Fruit fly (Drosophila melanogaster): ENCODE data around the gene Cnep1r2.

Gene Cnep1r2

dm6 chr3L:10659524-10659923, 21.6 kb downstream of the Cnep1r2 start:
- TF ChIP-seq Snoo (tag; optimal IDR thresholded peaks at IDR 0.05) (no peak), CG8301 (tag; optimal IDR thresholded peaks at IDR 0.05) (no peak), fd96Ca (GFP tag; IDR thresholded peaks at IDR 0.05) (no peak), CG15710 (tag; optimal IDR thresholded peaks at IDR 0.05) (no peak), CG13204 (GFP tag; optimal IDR thresholded peaks at IDR 0.05) (no peak)

- TF ChIP-seq CG34367 (tag; optimal IDR thresholded peaks at IDR 0.05) (peak; percentile 12), rn (GFP tag; IDR thresholded peaks at IDR 0.05) (no peak), CG13204 (GFP tag; optimal IDR thresholded peaks at IDR 0.05) (no peak), CG10348 (GFP tag; IDR thresholded peaks at IDR 0.05) (no peak), CG8159 (tag; optimal IDR thresholded peaks at IDR 0.05) (peak; percentile 10)
Observed at dm6 chr3L:10659993-10660743, 22.2 kb downstream of the Cnep1r2 start.

dm6 chr3L:10660744-10661589, 23.0 kb downstream of the Cnep1r2 start, which contains the start of the genes CG32066 and CG8003:
CG32066 (minus strand) TSS chr3L:10661013.
CG8003 (plus strand) TSS chr3L:10661475.
- peak; percentile 19 for TF ChIP-seq Pif1B (GFP tag; optimal IDR thresholded peaks at IDR 0.05)
- TF ChIP-seq CG10348 (GFP tag; IDR thresholded peaks at IDR 0.05): no peak
- TF ChIP-seq CG4496 (GFP tag; IDR thresholded peaks at IDR 0.05): peak; percentile 31; the same call in 2 of the 3 replicates
- TF ChIP-seq CG14655 (GFP tag; optimal IDR thresholded peaks at IDR 0.05): no peak
- TF ChIP-seq CG8159 (tag; optimal IDR thresholded peaks at IDR 0.05): no peak
- peak; percentile 13; the same call in 1 of the 3 replicates for TF ChIP-seq fd96Ca (GFP tag; IDR thresholded peaks at IDR 0.05)
- peak; percentile 42 for TF ChIP-seq Pif1A (GFP tag; optimal IDR thresholded peaks at IDR 0.05)
- peak; percentile 9 for TF ChIP-seq CG8301 (tag; optimal IDR thresholded peaks at IDR 0.05)
- TF ChIP-seq EcR (GFP tag; optimal IDR thresholded peaks at IDR 0.05): peak; percentile 45
- TF ChIP-seq CG15710 (tag; optimal IDR thresholded peaks at IDR 0.05): peak; percentile 36
- TF ChIP-seq CG32121 (GFP tag; IDR thresholded peaks at IDR 0.05): peak; percentile 49; the same call in 1 of the 2 replicates
- TF ChIP-seq D1 (tag; optimal IDR thresholded peaks at IDR 0.05): peak; percentile 62
- no peak for TF ChIP-seq CG12605 (GFP tag; IDR thresholded peaks at IDR 0.05)
- TF ChIP-seq Ets98B (GFP tag; IDR thresholded peaks at IDR 0.05): peak; percentile 23; the same call in 1 of the 2 replicates

dm6 chr3L:10663190-10663763, 25.3 kb downstream of the Cnep1r2 start, which contains the start of gene Adi1:
Adi1 (plus strand) TSS chr3L:10663376.
- TF ChIP-seq CG14655 (GFP tag; optimal IDR thresholded peaks at IDR 0.05): no peak
- peak; percentile 22 for TF ChIP-seq EcR (GFP tag; optimal IDR thresholded peaks at IDR 0.05)

- peak; percentile 6 for TF ChIP-seq CG9948 (tag; optimal IDR thresholded peaks at IDR 0.05)
- TF ChIP-seq Snoo (tag; optimal IDR thresholded peaks at IDR 0.05): peak; percentile 52
- TF ChIP-seq CG8159 (tag; optimal IDR thresholded peaks at IDR 0.05): peak; percentile 40
- TF ChIP-seq Pif1A (GFP tag; optimal IDR thresholded peaks at IDR 0.05): peak; percentile 49
- TF ChIP-seq CG34367 (tag; optimal IDR thresholded peaks at IDR 0.05): peak; percentile 35
- peak; percentile 72 for TF ChIP-seq CG4496 (GFP tag; IDR thresholded peaks at IDR 0.05)
- TF ChIP-seq CG14655 (GFP tag; optimal IDR thresholded peaks at IDR 0.05): peak; percentile 16
- TF ChIP-seq CG32121 (GFP tag; IDR thresholded peaks at IDR 0.05): peak; percentile 71
- TF ChIP-seq EcR (GFP tag; optimal IDR thresholded peaks at IDR 0.05): peak; percentile 22
- no peak for TF ChIP-seq CG17806 (tag; optimal IDR thresholded peaks at IDR 0.05)
- TF ChIP-seq CG10348 (GFP tag; IDR thresholded peaks at IDR 0.05): no peak
- peak; percentile 41 for TF ChIP-seq gl (tag; optimal IDR thresholded peaks at IDR 0.05)
- peak; percentile 76 for TF ChIP-seq fd96Ca (GFP tag; IDR thresholded peaks at IDR 0.05)
- 0 out of 2 replicates have a peak, but pooled peaks have one; percentile 35 for TF ChIP-seq rn (GFP tag; IDR thresholded peaks at IDR 0.05)
- peak; percentile 52 for TF ChIP-seq CG15710 (tag; optimal IDR thresholded peaks at IDR 0.05)
- no peak for TF ChIP-seq D1 (tag; optimal IDR thresholded peaks at IDR 0.05)
- peak; percentile 62; the same call in 1 of the 2 replicates for TF ChIP-seq CG12605 (GFP tag; IDR thresholded peaks at IDR 0.05)
- peak; percentile 69 for TF ChIP-seq CG13204 (GFP tag; optimal IDR thresholded peaks at IDR 0.05)
- peak; percentile 34 for TF ChIP-seq Pif1B (GFP tag; optimal IDR thresholded peaks at IDR 0.05)
- TF ChIP-seq Ets98B (GFP tag; IDR thresholded peaks at IDR 0.05): peak; percentile 69
- peak; percentile 34 for TF ChIP-seq CG8301 (tag; optimal IDR thresholded peaks at IDR 0.05)
Observed at dm6 chr3L:10664511-10665062, 26.6 kb downstream of the Cnep1r2 start, which contains the start of gene simj. simj (plus strand) TSS chr3L:10664739.

Measured in whole organism, pupa.